Fruit fly (Drosophila melanogaster): Measurements from ENCODE around the gene Tm2.

Gene Tm2

DNA sequence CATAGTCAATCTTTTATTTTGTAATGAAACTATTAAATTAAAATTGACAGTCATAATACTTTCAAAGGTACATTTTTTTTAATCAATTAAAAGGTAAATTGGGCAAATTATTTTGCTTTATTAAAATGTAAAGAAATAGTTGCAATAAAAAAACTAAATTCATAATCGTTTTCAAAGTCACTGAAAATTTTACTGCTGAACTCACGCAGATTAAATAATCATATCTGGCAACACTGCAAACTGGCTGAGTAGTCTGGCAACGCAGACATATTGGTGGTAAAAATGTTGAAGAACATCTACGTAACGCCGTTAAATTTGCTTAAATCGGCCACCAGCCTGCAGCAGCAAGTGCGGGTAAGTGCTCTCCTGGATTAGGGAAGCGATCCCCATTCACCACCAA, 20.5 kb downstream of the Tm2 start, which contains the start of gene mRpL9 (continued):
- TF ChIP-seq HLH4C (GFP tag; IDR thresholded peaks at IDR 0.05; ENCODE audit: partially characterized antibody) (0 out of 3 replicates have a peak, but pooled peaks have one; percentile 48), gfzf (GFP tag; optimal IDR thresholded peaks at IDR 0.05) (peak; percentile 31), hbn (GFP tag; IDR thresholded peaks at IDR 0.05; ENCODE audit: partially characterized antibody) (no peak), NC2α (GFP tag; optimal IDR thresholded peaks at IDR 0.05) (no peak), CG13775 (GFP tag; optimal IDR thresholded peaks at IDR 0.05) (no peak), Gug (GFP tag; IDR thresholded peaks at IDR 0.05) (peak; percentile 41; the same call in 1 of the 4 replicates), MBD-R2 (GFP tag; IDR thresholded peaks at IDR 0.05) (peak; percentile 86), CG34422 (GFP tag; IDR thresholded peaks at IDR 0.05) (no peak), zfh2 (GFP tag; optimal IDR thresholded peaks at IDR 0.05) (peak; percentile 56), CG9215 (GFP tag; IDR thresholded peaks at IDR 0.05) (peak; percentile 25; the same call in 1 of the 2 replicates), lmd (GFP tag; IDR thresholded peaks at IDR 0.05) (peak; percentile 24; the same call in 1 of the 2 replicates), onecut (GFP tag; IDR thresholded peaks at IDR 0.05) (no peak)

DNA sequence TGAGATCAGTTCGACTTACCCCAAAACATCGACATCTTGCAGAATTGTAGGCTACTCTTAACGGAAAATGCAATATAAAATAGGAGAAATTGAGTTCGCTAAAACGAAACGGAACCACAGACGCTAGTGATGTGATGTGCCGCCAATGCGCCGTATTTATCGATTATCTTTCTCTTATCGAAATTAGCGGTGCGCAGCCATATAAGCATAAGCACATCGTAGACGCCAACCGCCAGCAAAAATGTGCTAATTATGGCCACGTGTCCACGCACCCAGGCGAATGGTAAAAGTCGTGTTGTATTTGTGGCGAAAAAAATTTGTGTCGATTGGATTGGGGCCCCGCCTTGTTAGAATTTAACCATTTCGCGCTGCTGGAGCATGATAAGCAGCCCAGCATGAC, 23.0 kb downstream of the Tm2 start, which contains the start of the genes Fkbp39 and Cyfip:
Gene Fkbp39, minus strand, starts transcription at position 140 of the 400 bp plus-strand sequence.
Gene Cyfip, plus strand, starts transcription at position 273 of the 400 bp plus-strand sequence.
- TF ChIP-seq H15 (GFP tag; IDR thresholded peaks at IDR 0.05), result no peak
- TF ChIP-seq Jarid2 (GFP tag; optimal IDR thresholded peaks at IDR 0.05), result no peak
- peak; percentile 98 for TF ChIP-seq MBD-R2 (GFP tag; IDR thresholded peaks at IDR 0.05)
- peak; percentile 30 for TF ChIP-seq Dek (tag; optimal IDR thresholded peaks at IDR 0.05)
- peak; percentile 14 for TF ChIP-seq gcm2 (GFP tag; optimal IDR thresholded peaks at IDR 0.05)
- no peak for TF ChIP-seq CG1024 (GFP tag; IDR thresholded peaks at IDR 0.05)
- no peak for TF ChIP-seq CG6689 (GFP tag; IDR thresholded peaks at IDR 0.05)
- TF ChIP-seq Usf (GFP tag; optimal IDR thresholded peaks at IDR 0.05), result no peak
- TF ChIP-seq CG17186 (GFP tag; optimal IDR thresholded peaks at IDR 0.05), result peak; percentile 98
- TF ChIP-seq Adf1 (GFP tag; IDR thresholded peaks at IDR 0.05), result peak; percentile 68
- TF ChIP-seq tgo (GFP tag; IDR thresholded peaks at IDR 0.05), result no peak
- TF ChIP-seq CG13123 (GFP tag; optimal IDR thresholded peaks at IDR 0.05), result no peak
- TF ChIP-seq ab (GFP tag; optimal IDR thresholded peaks at IDR 0.05), result no peak
- peak; percentile 40 for TF ChIP-seq CG8924 (tag; optimal IDR thresholded peaks at IDR 0.05)
- TF ChIP-seq Ptx1 (GFP tag; IDR thresholded peaks at IDR 0.05), result peak; percentile 39; the same call in 1 of the 2 replicates
- peak; percentile 78 for TF ChIP-seq E2f2 (GFP tag; IDR thresholded peaks at IDR 0.05)
- no peak for TF ChIP-seq esg (GFP tag; conservative IDR thresholded peaks at IDR 0.05)
- TF ChIP-seq ranshi (GFP tag; IDR thresholded peaks at IDR 0.05), result no peak; the same call in 1 of the 2 replicates
- no peak for TF ChIP-seq CG1832 (GFP tag; optimal IDR thresholded peaks at IDR 0.05)
- peak; percentile 85 for TF ChIP-seq CG13287 (GFP tag; IDR thresholded peaks at IDR 0.05; ENCODE audit: partially characterized antibody)
- TF ChIP-seq Atf6 (GFP tag; IDR thresholded peaks at IDR 0.05), result peak; percentile 34; the same call in 1 of the 2 replicates
- TF ChIP-seq NC2β (GFP tag; optimal IDR thresholded peaks at IDR 0.05), result peak; percentile 80
- TF ChIP-seq prd (optimal IDR thresholded peaks at IDR 0.05), result no peak
- TF ChIP-seq prd (GFP tag; IDR thresholded peaks at IDR 0.05), result peak; percentile 46; the same call in 2 of the 3 replicates
- peak in 1 of 2 experiments; percentile 11 for TF ChIP-seq tll (GFP tag; optimal IDR thresholded peaks at IDR 0.05)
- peak; percentile 82 for TF ChIP-seq CG34224 (GFP tag; IDR thresholded peaks at IDR 0.05; ENCODE audit: partially characterized antibody)
- TF ChIP-seq nerfin-1 (tag; optimal IDR thresholded peaks at IDR 0.05), result no peak
- TF ChIP-seq vvl (GFP tag; IDR thresholded peaks at IDR 0.05), result peak; percentile 66; the same call in 1 of the 2 replicates
- TF ChIP-seq CG3407 (GFP tag; optimal IDR thresholded peaks at IDR 0.05), result no peak
- TF ChIP-seq unpg (GFP tag; optimal IDR thresholded peaks at IDR 0.05), result no peak
- no peak for TF ChIP-seq CG10462 (GFP tag; optimal IDR thresholded peaks at IDR 0.05)
- TF ChIP-seq D19B (GFP tag; optimal IDR thresholded peaks at IDR 0.05), result no peak
- TF ChIP-seq sima (GFP tag; optimal IDR thresholded peaks at IDR 0.05), result no peak
- peak; percentile 77 for TF ChIP-seq CG6791 (GFP tag; IDR thresholded peaks at IDR 0.05; ENCODE audit: partially characterized antibody)
- TF ChIP-seq CG17359 (tag; optimal IDR thresholded peaks at IDR 0.05), result peak; percentile 21
- no peak for TF ChIP-seq Gsc (GFP tag; IDR thresholded peaks at IDR 0.05)
- TF ChIP-seq h (optimal IDR thresholded peaks at IDR 0.05), result no peak
- TF ChIP-seq HHEX (GFP tag; optimal IDR thresholded peaks at IDR 0.05), result no peak
- TF ChIP-seq gro (GFP tag; optimal IDR thresholded peaks at IDR 0.05), result peak; percentile 85
- TF ChIP-seq CG10654 (GFP tag; optimal IDR thresholded peaks at IDR 0.05), result peak; percentile 10
